Worm (Caenorhabditis elegans): ENCODE data around the gene hlh-28.
"Not testable (repeated sequence)": the region's sequence is repeated elsewhere in the genome, so short reads cannot be mapped to it uniquely, and the experiment has no call there.

DNA sequence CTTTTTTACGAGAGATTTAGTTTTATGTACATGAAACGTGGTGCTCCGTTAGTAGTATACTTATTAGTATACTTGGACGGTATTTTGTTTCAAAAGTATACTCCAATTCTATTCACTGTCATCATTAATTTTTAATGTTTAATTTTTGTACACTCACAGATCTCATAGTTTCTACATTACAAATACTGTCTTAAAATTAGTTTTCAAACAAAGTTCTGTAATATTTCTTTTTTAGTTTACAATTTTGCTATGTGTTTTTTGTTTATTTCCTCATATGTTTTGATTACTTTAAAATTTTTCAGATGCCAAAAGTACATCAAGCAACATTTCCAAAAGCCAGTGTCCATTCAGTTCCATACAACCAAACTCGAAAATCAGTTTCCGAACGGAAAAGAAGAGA lies at the start of gene hlh-28:
- not testable (repeated sequence) for TF ChIP-seq nhr-76 (tag; optimal IDR thresholded peaks at IDR 0.05); sptf-1 (tag; optimal IDR thresholded peaks at IDR 0.05); mls-2 (tag; optimal IDR thresholded peaks at IDR 0.05); drap-1 (GFP tag; optimal IDR thresholded peaks at IDR 0.05); lin-32 (GFP tag; optimal IDR thresholded peaks at IDR 0.05); mep-1 (tag; optimal IDR thresholded peaks at IDR 0.05)
